Worm (Caenorhabditis elegans) whole organism, L1 larva: ENCODE measurements around the gene eea-1.
"Not testable (repeated sequence)": the region's sequence is repeated elsewhere in the genome, so short reads cannot be mapped to it uniquely, and the experiment has no call there.

ENCODE experiments used
- Y116A8C.19 ChIP-seq: sonication (generic microtip); optimal IDR thresholded peaks from 2 replicates; lab custom pipeline; 2016; ENCODE audit warnings: missing compliant biosample characterization, missing genetic modification characterization, borderline replicate concordance
- ama-1 ChIP-seq: fragments of 150-350 bp; optimal IDR thresholded peaks from 2 replicates; lab custom pipeline; 2014
- ceh-90 ChIP-seq: sonication (generic microtip); optimal IDR thresholded peaks from 2 replicates; lab custom pipeline; 2016; ENCODE audit warnings: missing genetic modification characterization, missing compliant biosample characterization
- ces-1 ChIP-seq: fragments of 150-350 bp; optimal IDR thresholded peaks from 2 replicates; lab custom pipeline; 2014; ENCODE audit warnings: missing biosample characterization, missing genetic modification reagents, missing genetic modification characterization
- efl-1 ChIP-seq, 4 experiments: fragments of 150-350 bp; optimal IDR thresholded peaks in 3 of 4; peaks in 1 of 4; 1 replicate in 1 of 4; 2 replicates in 3 of 4; lab custom pipeline; 2014; ENCODE audit warnings: missing biosample characterization in 2 of 4, missing genetic modification characterization in 2 of 4, missing genetic modification reagents in 2 of 4
- lin-15B ChIP-seq: fragments of 150-350 bp; sonication (generic microtip); optimal IDR thresholded peaks from 3 replicates; lab custom pipeline; 2014; ENCODE audit warnings: missing biosample characterization, missing genetic modification characterization
- mep-1 ChIP-seq: fragments of 150-350 bp; optimal IDR thresholded peaks from 2 replicates; lab custom pipeline; 2014; ENCODE audit warnings: missing biosample characterization, missing genetic modification characterization
- nhr-76 ChIP-seq: sonication (generic microtip); optimal IDR thresholded peaks from 2 replicates; lab custom pipeline; 2017; ENCODE audit warnings: missing biosample characterization, missing genetic modification characterization
- nhr-84 ChIP-seq: sonication (generic microtip); optimal IDR thresholded peaks from 2 replicates; lab custom pipeline; 2017; ENCODE audit warnings: missing biosample characterization, missing genetic modification characterization
- nhr-85 ChIP-seq: sonication (generic microtip); peaks from one replicate; lab custom pipeline; 2016; ENCODE audit warnings: missing genetic modification characterization, inconsistent platforms, missing compliant biosample characterization
- pqm-1 ChIP-seq: sonication (generic microtip); optimal IDR thresholded peaks from 3 replicates; lab custom pipeline; 2017; ENCODE audit warnings: missing biosample characterization, missing genetic modification characterization
- ztf-11 ChIP-seq, 2 experiments: sonication (generic microtip); optimal IDR thresholded peaks; 2 replicates each; lab custom pipeline; 2016 to 2017; ENCODE audit warnings: missing genetic modification characterization in 2 of 2, missing biosample characterization in 1 of 2, missing compliant biosample characterization in 1 of 2

Gene eea-1

DNA sequence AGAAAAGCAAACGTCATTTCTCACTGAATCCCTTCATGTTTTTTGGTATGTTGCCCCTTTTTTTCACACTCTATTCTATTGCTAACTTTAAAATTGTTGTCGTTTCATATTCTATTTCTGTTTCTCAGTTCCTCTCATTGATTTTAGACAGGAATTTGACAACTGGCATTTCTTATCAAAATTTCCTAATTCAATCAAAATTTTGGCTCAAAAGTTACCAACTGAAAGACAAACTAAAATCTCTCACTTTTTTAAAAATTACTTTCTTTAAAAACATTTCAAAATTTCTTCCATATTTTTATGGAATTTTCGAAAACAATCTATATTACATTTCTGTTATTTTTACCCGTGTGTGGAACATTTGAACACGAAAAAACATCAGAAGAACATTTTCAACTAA, 53.6 kb downstream of the eea-1 start, which contains the start of gene Y2H9A.6:
Y2H9A.6 (plus strand) TSS at position 301 of the 400 bp plus-strand sequence.
- not testable (repeated sequence) for TF ChIP-seq efl-1 (optimal IDR thresholded peaks at IDR 0.05; lab: Kevin White, UChicago); efl-1 (GFP tag; optimal IDR thresholded peaks at IDR 0.05 in 1 of 2; lab: Kevin White, UChicago); nhr-84; ceh-90 (tag; lab: Kevin White, UChicago)

DNA sequence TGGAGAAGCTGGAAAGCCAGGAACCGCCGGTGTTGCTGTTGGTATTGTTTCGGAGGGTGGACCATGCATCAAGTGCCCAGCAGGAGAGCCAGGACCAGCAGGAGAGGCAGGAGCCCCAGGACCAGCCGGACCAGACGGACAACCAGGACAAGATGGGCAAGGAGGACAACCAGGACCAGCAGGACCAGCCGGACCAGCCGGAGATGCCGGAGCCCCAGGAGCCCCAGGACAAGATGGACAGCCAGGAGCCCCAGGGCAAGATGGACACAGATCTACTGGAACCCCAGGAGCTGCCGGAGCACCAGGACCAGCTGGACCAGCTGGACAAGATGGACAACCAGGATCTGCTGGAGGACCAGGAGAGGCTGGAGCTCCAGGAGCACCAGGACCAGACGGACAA, 54.4 kb downstream of the eea-1 start:
- no peak for TF ChIP-seq mep-1 (tag; lab: Kevin White, UChicago)
- no peak for TF ChIP-seq nhr-76 (tag; lab: Kevin White, UChicago)
- TF ChIP-seq nhr-85 (tag; lab: Kevin White, UChicago), result no peak

DNA sequence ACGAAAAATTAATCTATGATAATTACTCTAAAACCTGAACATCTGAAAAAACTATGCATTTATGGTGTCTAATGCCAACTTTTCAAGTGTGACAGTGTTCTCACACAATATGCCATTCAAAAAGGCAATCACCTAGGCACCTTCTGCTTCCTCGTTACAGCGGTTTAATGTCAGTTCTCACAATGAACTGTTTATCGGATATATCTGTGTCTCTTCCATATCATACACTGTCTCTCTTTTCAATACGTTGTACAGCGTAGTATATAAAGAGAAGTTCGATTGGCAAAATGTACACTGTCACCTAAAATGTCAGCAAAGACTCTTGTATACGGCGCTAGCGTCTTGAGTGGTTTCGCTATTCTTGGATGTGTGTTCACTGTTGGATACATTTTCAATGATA, 55.5 kb downstream of the eea-1 start, which contains the start of gene col-162:
col-162 (plus strand) TSS at position 301 of the 400 bp plus-strand sequence.
- TF ChIP-seq ztf-11 (tag; optimal IDR thresholded peaks at IDR 0.05; lab: Kevin White, UChicago) (no peak), lin-15B (no peak), pqm-1 (no peak), ces-1 (no peak), Y116A8C.19 (tag; lab: Kevin White, UChicago) (no peak), ama-1 (no peak)
